1 fruit fly cellular context compared by ENCODE assay signal in genomic region chr3R:20057501-20057900, dm6.
TF ChIP-seq lines count a peak whose summit lies in the region.

TSS of gene mdlc (plus strand) at chr3R:20057748.

TF ChIP-seq in whole organism, embryonic, 481 proteins besides CTCF, POLR2A, EP300 and RAD21 (continued from another document and continues in another):
- TF ChIP-seq PHDP (tag; optimal IDR thresholded peaks at IDR 0.05; lab: Kevin White, UChicago) = no peak
- TF ChIP-seq CG16813 (GFP tag; IDR thresholded peaks at IDR 0.05; lab: Robert Waterston, UW; ENCODE audit: partially characterized antibody) = peak; percentile 71
- no peak for TF ChIP-seq CG11696 (GFP tag; IDR thresholded peaks at IDR 0.05; lab: Robert Waterston, UW)
- TF ChIP-seq toy (GFP tag; IDR thresholded peaks at IDR 0.05; lab: Robert Waterston, UW) = no peak
- no peak for TF ChIP-seq Drgx (GFP tag; IDR thresholded peaks at IDR 0.05; lab: Robert Waterston, UW)
- no peak for TF ChIP-seq CG1602 (GFP tag; optimal IDR thresholded peaks at IDR 0.05; lab: Kevin White, UChicago)
- no peak for TF ChIP-seq ro (GFP tag; IDR thresholded peaks at IDR 0.05; lab: Robert Waterston, UW)
- no peak for TF ChIP-seq kah (GFP tag; optimal IDR thresholded peaks at IDR 0.05; lab: Kevin White, UChicago)
- TF ChIP-seq YL-1 (GFP tag; optimal IDR thresholded peaks at IDR 0.05; lab: Kevin White, UChicago) = no peak
- TF ChIP-seq E2f1 (GFP tag; IDR thresholded peaks at IDR 0.05; lab: Robert Waterston, UW) = no peak
- no peak for TF ChIP-seq otp (GFP tag; IDR thresholded peaks at IDR 0.05; lab: Robert Waterston, UW)
- TF ChIP-seq CG12299 (tag; optimal IDR thresholded peaks at IDR 0.05; lab: Kevin White, UChicago) = no peak
- no peak for TF ChIP-seq ab (GFP tag; optimal IDR thresholded peaks at IDR 0.05; lab: Kevin White, UChicago)
- TF ChIP-seq Fer1 (GFP tag; optimal IDR thresholded peaks at IDR 0.05; lab: Kevin White, UChicago) = no peak
- TF ChIP-seq CG17912 (GFP tag; optimal IDR thresholded peaks at IDR 0.05; lab: Kevin White, UChicago) = no peak
- no peak for TF ChIP-seq ap (GFP tag; IDR thresholded peaks at IDR 0.05; lab: Robert Waterston, UW)
- TF ChIP-seq CG11560 (tag; IDR thresholded peaks at IDR 0.05; lab: Robert Waterston, UW) = no peak
- TF ChIP-seq bbx (GFP tag; IDR thresholded peaks at IDR 0.05; lab: Robert Waterston, UW; ENCODE audit: partially characterized antibody) = peak; percentile 27; the same call in 1 of the 2 replicates
- 0 out of 2 replicates have a peak, but pooled peaks have one; percentile 53 for TF ChIP-seq sna (GFP tag; IDR thresholded peaks at IDR 0.05; lab: Robert Waterston, UW; ENCODE audit: partially characterized antibody)
- TF ChIP-seq ash1 (GFP tag; optimal IDR thresholded peaks at IDR 0.05; lab: Kevin White, UChicago) = no peak
- no peak for TF ChIP-seq CG3726 (GFP tag; IDR thresholded peaks at IDR 0.05; lab: Robert Waterston, UW)
- TF ChIP-seq CG8944 (GFP tag; optimal IDR thresholded peaks at IDR 0.05; lab: Kevin White, UChicago) = no peak
- TF ChIP-seq Adf1 (GFP tag; IDR thresholded peaks at IDR 0.05; lab: Robert Waterston, UW) = no peak
- TF ChIP-seq CG14014 (GFP tag; IDR thresholded peaks at IDR 0.05; lab: Robert Waterston, UW) = no peak
- no peak for TF ChIP-seq CG4820 (GFP tag; optimal IDR thresholded peaks at IDR 0.05; lab: Kevin White, UChicago)
- no peak for TF ChIP-seq Jarid2 (GFP tag; optimal IDR thresholded peaks at IDR 0.05; lab: Kevin White, UChicago)
- no peak for TF ChIP-seq pnt (GFP tag; optimal IDR thresholded peaks at IDR 0.05; lab: Kevin White, UChicago)
- no peak for TF ChIP-seq wor (GFP tag; IDR thresholded peaks at IDR 0.05; lab: Robert Waterston, UW)
- TF ChIP-seq Deaf1 (tag; optimal IDR thresholded peaks at IDR 0.05; lab: Kevin White, UChicago) = no peak
- 0 out of 3 replicates have a peak, but pooled peaks have one; percentile 31 for TF ChIP-seq Opbp (GFP tag; IDR thresholded peaks at IDR 0.05; lab: Robert Waterston, UW; ENCODE audit: partially characterized antibody)
- TF ChIP-seq CG13287 (GFP tag; IDR thresholded peaks at IDR 0.05; lab: Robert Waterston, UW; ENCODE audit: partially characterized antibody) = peak; percentile 73
- TF ChIP-seq CG14965 (GFP tag; optimal IDR thresholded peaks at IDR 0.05; lab: Kevin White, UChicago; ENCODE audit: borderline replicate concordance) = no peak
- TF ChIP-seq CG13123 (GFP tag; optimal IDR thresholded peaks at IDR 0.05; lab: Kevin White, UChicago) = no peak
- TF ChIP-seq Hr51 (GFP tag; optimal IDR thresholded peaks at IDR 0.05; lab: Kevin White, UChicago) = peak in 1 of 2 experiments; percentile 16
- TF ChIP-seq stwl (tag; optimal IDR thresholded peaks at IDR 0.05; lab: Kevin White, UChicago) = peak; percentile 83
- TF ChIP-seq so (GFP tag; IDR thresholded peaks at IDR 0.05; lab: Robert Waterston, UW) = no peak
- TF ChIP-seq CG12659 (GFP tag; optimal IDR thresholded peaks at IDR 0.05; lab: Kevin White, UChicago) = peak; percentile 42
- TF ChIP-seq CG13894 (tag; optimal IDR thresholded peaks at IDR 0.05; lab: Kevin White, UChicago) = no peak
- peak; percentile 55; the same call in 2 of the 3 replicates for TF ChIP-seq Doc3 (GFP tag; IDR thresholded peaks at IDR 0.05; lab: Robert Waterston, UW; ENCODE audit: partially characterized antibody)
- peak; percentile 38; the same call in 1 of the 3 replicates for TF ChIP-seq CG34224 (GFP tag; IDR thresholded peaks at IDR 0.05; lab: Robert Waterston, UW; ENCODE audit: partially characterized antibody)
- TF ChIP-seq CG14441 (GFP tag; IDR thresholded peaks at IDR 0.05; lab: Robert Waterston, UW) = no peak
- TF ChIP-seq Mrtf (GFP tag; IDR thresholded peaks at IDR 0.05; lab: Robert Waterston, UW) = no peak
- peak; percentile 39 for TF ChIP-seq sug (tag; optimal IDR thresholded peaks at IDR 0.05; lab: Kevin White, UChicago)
- no peak for TF ChIP-seq CG8281 (tag; optimal IDR thresholded peaks at IDR 0.05; lab: Kevin White, UChicago)
- no peak for TF ChIP-seq bsh (GFP tag; optimal IDR thresholded peaks at IDR 0.05; lab: Kevin White, UChicago)
- TF ChIP-seq CG1832 (GFP tag; optimal IDR thresholded peaks at IDR 0.05; lab: Kevin White, UChicago) = no peak
- no peak for TF ChIP-seq cad (GFP tag; optimal IDR thresholded peaks at IDR 0.05; lab: Kevin White, UChicago)
- TF ChIP-seq CG2199 (GFP tag; IDR thresholded peaks at IDR 0.05; lab: Robert Waterston, UW) = no peak
- TF ChIP-seq Blimp-1 (GFP tag; optimal IDR thresholded peaks at IDR 0.05; lab: Kevin White, UChicago) = no peak
- TF ChIP-seq slp2 (GFP tag; optimal IDR thresholded peaks at IDR 0.05; lab: Kevin White, UChicago) = no peak
- TF ChIP-seq CG3847 (GFP tag; IDR thresholded peaks at IDR 0.05; lab: Robert Waterston, UW) = peak; percentile 26; the same call in 1 of the 2 replicates
- peak; percentile 78 for TF ChIP-seq row (GFP tag; IDR thresholded peaks at IDR 0.05; lab: Robert Waterston, UW)
- no peak for TF ChIP-seq CG3995 (GFP tag; optimal IDR thresholded peaks at IDR 0.05; lab: Kevin White, UChicago)
- no peak for TF ChIP-seq h (optimal IDR thresholded peaks at IDR 0.05; lab: Kevin White, UChicago)
- peak; percentile 31; the same call in 1 of the 2 replicates for TF ChIP-seq CG31441 (GFP tag; IDR thresholded peaks at IDR 0.05; lab: Robert Waterston, UW)
- TF ChIP-seq CG31224 (GFP tag; IDR thresholded peaks at IDR 0.05; lab: Robert Waterston, UW) = no peak
- no peak for TF ChIP-seq zen (tag; optimal IDR thresholded peaks at IDR 0.05; lab: Kevin White, UChicago)
- no peak for TF ChIP-seq exex (tag; optimal IDR thresholded peaks at IDR 0.05; lab: Kevin White, UChicago)
- no peak for TF ChIP-seq ewg (GFP tag; optimal IDR thresholded peaks at IDR 0.05; lab: Kevin White, UChicago)
- TF ChIP-seq bab2 (GFP tag; optimal IDR thresholded peaks at IDR 0.05; lab: Kevin White, UChicago) = no peak
- TF ChIP-seq CG8089 (GFP tag; optimal IDR thresholded peaks at IDR 0.05; lab: Kevin White, UChicago) = no peak
- no peak for TF ChIP-seq Spps (tag; optimal IDR thresholded peaks at IDR 0.05; lab: Kevin White, UChicago)
- no peak for TF ChIP-seq rib (GFP tag; IDR thresholded peaks at IDR 0.05; lab: Robert Waterston, UW)
- no peak for TF ChIP-seq onecut (GFP tag; IDR thresholded peaks at IDR 0.05; lab: Robert Waterston, UW)
- no peak for TF ChIP-seq CG4404 (GFP tag; IDR thresholded peaks at IDR 0.05; lab: Robert Waterston, UW)
- TF ChIP-seq HLHmδ (GFP tag; optimal IDR thresholded peaks at IDR 0.05; lab: Kevin White, UChicago) = no peak
- TF ChIP-seq crc (GFP tag; optimal IDR thresholded peaks at IDR 0.05; lab: Kevin White, UChicago) = no peak
- no peak for TF ChIP-seq CG10979 (tag; optimal IDR thresholded peaks at IDR 0.05; lab: Kevin White, UChicago)
- no peak for TF ChIP-seq CG10462 (GFP tag; optimal IDR thresholded peaks at IDR 0.05; lab: Kevin White, UChicago)
- TF ChIP-seq Dref (GFP tag; IDR thresholded peaks at IDR 0.05; lab: Robert Waterston, UW) = peak; percentile 42
- TF ChIP-seq CG9876 (GFP tag; optimal IDR thresholded peaks at IDR 0.05; lab: Kevin White, UChicago) = no peak
- TF ChIP-seq CoRest (tag; optimal IDR thresholded peaks at IDR 0.05; lab: Kevin White, UChicago) = peak; percentile 59
- TF ChIP-seq CG11093 (GFP tag; IDR thresholded peaks at IDR 0.05; lab: Robert Waterston, UW) = no peak
- no peak for TF ChIP-seq dysf (GFP tag; IDR thresholded peaks at IDR 0.05; lab: Robert Waterston, UW)
- TF ChIP-seq cas (GFP tag; IDR thresholded peaks at IDR 0.05; lab: Robert Waterston, UW) = no peak
- TF ChIP-seq CG31388 (GFP tag; optimal IDR thresholded peaks at IDR 0.05; lab: Kevin White, UChicago) = no peak
- no peak for TF ChIP-seq CG17829 (tag; optimal IDR thresholded peaks at IDR 0.05; lab: Kevin White, UChicago)
- no peak for TF ChIP-seq wdn (GFP tag; IDR thresholded peaks at IDR 0.05; lab: Robert Waterston, UW)
- TF ChIP-seq CG17328 (GFP tag; IDR thresholded peaks at IDR 0.05; lab: Robert Waterston, UW) = no peak
- no peak for TF ChIP-seq slou (GFP tag; optimal IDR thresholded peaks at IDR 0.05; lab: Kevin White, UChicago)
- TF ChIP-seq nau (GFP tag; optimal IDR thresholded peaks at IDR 0.05; lab: Kevin White, UChicago) = no peak
- no peak for TF ChIP-seq CG7357 (GFP tag; IDR thresholded peaks at IDR 0.05; lab: Robert Waterston, UW)
- TF ChIP-seq pan (optimal IDR thresholded peaks at IDR 0.05; lab: Kevin White, UChicago) = no peak
- no peak for TF ChIP-seq pan (GFP tag; optimal IDR thresholded peaks at IDR 0.05 in 1 of 2, IDR thresholded peaks at IDR 0.05 in 1 of 2)
- TF ChIP-seq CG17385 (GFP tag; optimal IDR thresholded peaks at IDR 0.05; lab: Kevin White, UChicago) = peak; percentile 94
- TF ChIP-seq tin (GFP tag; optimal IDR thresholded peaks at IDR 0.05; lab: Kevin White, UChicago) = no peak
- peak; percentile 78; the same call in 1 of the 3 replicates for TF ChIP-seq CG34422 (GFP tag; IDR thresholded peaks at IDR 0.05; lab: Robert Waterston, UW)
- TF ChIP-seq chinmo (GFP tag; IDR thresholded peaks at IDR 0.05; lab: Robert Waterston, UW; ENCODE audit: partially characterized antibody) = no peak
- TF ChIP-seq eve (GFP tag; optimal IDR thresholded peaks at IDR 0.05; lab: Kevin White, UChicago) = no peak
- TF ChIP-seq sd (tag; optimal IDR thresholded peaks at IDR 0.05; lab: Kevin White, UChicago) = no peak
- TF ChIP-seq tup (GFP tag; optimal IDR thresholded peaks at IDR 0.05; lab: Kevin White, UChicago) = no peak
- TF ChIP-seq CG14667 (GFP tag; IDR thresholded peaks at IDR 0.05; lab: Robert Waterston, UW) = no peak
- no peak for TF ChIP-seq hb (GFP tag; IDR thresholded peaks at IDR 0.05; lab: Robert Waterston, UW; ENCODE audit: partially characterized antibody)
- no peak for TF ChIP-seq Gug (GFP tag; IDR thresholded peaks at IDR 0.05; lab: Robert Waterston, UW)
- no peak for TF ChIP-seq CG16815 (GFP tag; optimal IDR thresholded peaks at IDR 0.05; lab: Kevin White, UChicago)
- no peak for TF ChIP-seq CG6683 (GFP tag; optimal IDR thresholded peaks at IDR 0.05; lab: Kevin White, UChicago)
- no peak for TF ChIP-seq CG11247 (GFP tag; IDR thresholded peaks at IDR 0.05; lab: Robert Waterston, UW)
- TF ChIP-seq gfzf (GFP tag; optimal IDR thresholded peaks at IDR 0.05; lab: Kevin White, UChicago) = peak; percentile 56
- no peak for TF ChIP-seq dan (GFP tag; IDR thresholded peaks at IDR 0.05; lab: Robert Waterston, UW)
- TF ChIP-seq D19A (tag; optimal IDR thresholded peaks at IDR 0.05; lab: Kevin White, UChicago) = no peak
- peak; percentile 71 for TF ChIP-seq Scr (GFP tag; IDR thresholded peaks at IDR 0.05; lab: Robert Waterston, UW; ENCODE audit: partially characterized antibody)
- no peak for TF ChIP-seq CG7556 (GFP tag; optimal IDR thresholded peaks at IDR 0.05; lab: Kevin White, UChicago)
- no peak for TF ChIP-seq NC2α (GFP tag; optimal IDR thresholded peaks at IDR 0.05; lab: Kevin White, UChicago)
- peak; percentile 6 for TF ChIP-seq Elba2 (GFP tag; optimal IDR thresholded peaks at IDR 0.05; lab: Kevin White, UChicago)
- no peak for TF ChIP-seq Lhr (GFP tag; optimal IDR thresholded peaks at IDR 0.05; lab: Kevin White, UChicago)
- peak; percentile 54 for TF ChIP-seq slbo (GFP tag; IDR thresholded peaks at IDR 0.05; lab: Robert Waterston, UW)
- TF ChIP-seq Ada2b (GFP tag; IDR thresholded peaks at IDR 0.05; lab: Robert Waterston, UW) = no peak
- TF ChIP-seq CG1529 (GFP tag; optimal IDR thresholded peaks at IDR 0.05; lab: Kevin White, UChicago) = no peak
- TF ChIP-seq CG30403 (GFP tag; optimal IDR thresholded peaks at IDR 0.05; lab: Kevin White, UChicago) = peak; percentile 22
- TF ChIP-seq CG33213 (GFP tag; optimal IDR thresholded peaks at IDR 0.05; lab: Kevin White, UChicago) = no peak
- no peak for TF ChIP-seq Antp (GFP tag; optimal IDR thresholded peaks at IDR 0.05; lab: Kevin White, UChicago)
- TF ChIP-seq Eip74EF (GFP tag; optimal IDR thresholded peaks at IDR 0.05; lab: Kevin White, UChicago) = no peak
- no peak for TF ChIP-seq Lpt (GFP tag; optimal IDR thresholded peaks at IDR 0.05; lab: Kevin White, UChicago)
- no peak for TF ChIP-seq seq (GFP tag; IDR thresholded peaks at IDR 0.05; lab: Robert Waterston, UW)
- TF ChIP-seq CG15696 (tag; optimal IDR thresholded peaks at IDR 0.05; lab: Kevin White, UChicago) = peak; percentile 4
- TF ChIP-seq bcd (GFP tag; optimal IDR thresholded peaks at IDR 0.05; lab: Kevin White, UChicago) = no peak
- TF ChIP-seq Sin3A (optimal IDR thresholded peaks at IDR 0.05; lab: Kevin White, UChicago) = peak; percentile 51
- TF ChIP-seq Aef1 (GFP tag; IDR thresholded peaks at IDR 0.05; lab: Robert Waterston, UW) = no peak
- TF ChIP-seq CG15011 (GFP tag; optimal IDR thresholded peaks at IDR 0.05; lab: Kevin White, UChicago) = no peak
- no peak for TF ChIP-seq CG11695 (GFP tag; IDR thresholded peaks at IDR 0.05; lab: Robert Waterston, UW)
- TF ChIP-seq sob (GFP tag; IDR thresholded peaks at IDR 0.05; lab: Robert Waterston, UW) = no peak
- TF ChIP-seq mirr (GFP tag; optimal IDR thresholded peaks at IDR 0.05; lab: Kevin White, UChicago) = no peak
- no peak for TF ChIP-seq CG8765 (GFP tag; IDR thresholded peaks at IDR 0.05; lab: Robert Waterston, UW)
- no peak for TF ChIP-seq Oli (tag; optimal IDR thresholded peaks at IDR 0.05; lab: Kevin White, UChicago)
- TF ChIP-seq Hr39 (optimal IDR thresholded peaks at IDR 0.05; lab: Kevin White, UChicago) = no peak
- TF ChIP-seq bowl (GFP tag; IDR thresholded peaks at IDR 0.05; lab: Robert Waterston, UW) = no peak
- no peak for TF ChIP-seq Sox102F (GFP tag; optimal IDR thresholded peaks at IDR 0.05; lab: Kevin White, UChicago)
- TF ChIP-seq grau (tag; optimal IDR thresholded peaks at IDR 0.05; lab: Kevin White, UChicago) = no peak
- no peak for TF ChIP-seq B-H2 (GFP tag; optimal IDR thresholded peaks at IDR 0.05; lab: Kevin White, UChicago)
- TF ChIP-seq bigmax (GFP tag; optimal IDR thresholded peaks at IDR 0.05; lab: Kevin White, UChicago) = no peak
- no peak for TF ChIP-seq Trl (optimal IDR thresholded peaks at IDR 0.05; lab: Kevin White, UChicago)
- no peak for TF ChIP-seq Trl (GFP tag; optimal IDR thresholded peaks at IDR 0.05; lab: Kevin White, UChicago)
- no peak for TF ChIP-seq Hr78 (GFP tag; optimal IDR thresholded peaks at IDR 0.05; lab: Kevin White, UChicago)
- no peak for TF ChIP-seq CG10209 (GFP tag; optimal IDR thresholded peaks at IDR 0.05; lab: Kevin White, UChicago)
- TF ChIP-seq sim (GFP tag; IDR thresholded peaks at IDR 0.05; lab: Robert Waterston, UW) = no peak
- TF ChIP-seq Dp (GFP tag; optimal IDR thresholded peaks at IDR 0.05; lab: Kevin White, UChicago) = peak; percentile 57
- peak; percentile 76 for TF ChIP-seq knrl (GFP tag; IDR thresholded peaks at IDR 0.05; lab: Robert Waterston, UW; ENCODE audit: partially characterized antibody)
- no peak for TF ChIP-seq Stat92E (GFP tag; optimal IDR thresholded peaks at IDR 0.05; lab: Kevin White, UChicago)
